In the genomic region with DNA sequence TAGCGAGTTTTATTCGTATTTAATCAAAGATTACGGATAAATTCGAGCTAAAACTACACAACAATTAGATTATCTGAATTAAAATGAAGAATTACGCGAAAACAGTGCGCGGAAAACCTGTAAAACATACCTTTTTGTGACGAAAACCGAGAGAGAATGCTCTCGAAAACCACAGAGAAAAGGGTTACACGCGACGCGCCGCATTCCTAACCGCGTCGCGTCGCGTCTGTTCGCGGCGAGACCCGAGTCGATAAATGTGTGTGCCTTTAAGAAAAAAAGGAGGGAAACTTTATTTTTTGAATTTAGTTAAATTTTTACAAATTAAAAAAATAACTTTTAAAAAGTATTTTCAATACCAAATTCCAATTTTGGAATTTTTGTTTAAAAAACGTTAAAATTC, we compare ENCODE assay signal across 3 worm cellular contexts.
A peak's percentile ranks its signal among the peaks of the same experiment; 100 is the strongest.
TF ChIP-seq lines count a peak whose summit lies in the region.

A gene (minus strand): TSS at position 192 of the 400 bp plus-strand sequence.

TF ChIP-seq in whole organism, L2 larva, 48 proteins besides CTCF, POLR2A, EP300 and RAD21 (continued from another document):
- TF ChIP-seq nhr-237 (tag; optimal IDR thresholded peaks at IDR 0.05; lab: Kevin White, UChicago) (no peak), elt-3 (tag; optimal IDR thresholded peaks at IDR 0.05; lab: Kevin White, UChicago) (no peak), ztf-4 (tag; optimal IDR thresholded peaks at IDR 0.05; lab: Kevin White, UChicago) (peak; percentile 68), dmd-4 (tag; optimal IDR thresholded peaks at IDR 0.05; lab: Kevin White, UChicago) (no peak), lin-39 (tag; optimal IDR thresholded peaks at IDR 0.05; lab: Kevin White, UChicago) (no peak), peb-1 (tag; optimal IDR thresholded peaks at IDR 0.05; lab: Kevin White, UChicago) (no peak), sma-3 (GFP tag; optimal IDR thresholded peaks at IDR 0.05; lab: Kevin White, UChicago) (peak; percentile 81), lsy-2 (tag; optimal IDR thresholded peaks at IDR 0.05; lab: Kevin White, UChicago) (peak; percentile 85 to 96), ceh-16 (tag; optimal IDR thresholded peaks at IDR 0.05; lab: Kevin White, UChicago) (no peak), unc-39 (tag; optimal IDR thresholded peaks at IDR 0.05; lab: Kevin White, UChicago) (no peak), F13H6.1 (tag; optimal IDR thresholded peaks at IDR 0.05; lab: Kevin White, UChicago) (peak; percentile 76), nhr-23 (tag; optimal IDR thresholded peaks at IDR 0.05; lab: Kevin White, UChicago) (no peak), nhr-25 (tag; optimal IDR thresholded peaks at IDR 0.05; lab: Kevin White, UChicago) (peak; percentile 88), blmp-1 (tag; optimal IDR thresholded peaks at IDR 0.05; lab: Kevin White, UChicago; ENCODE audit: insufficient read depth) (peak; percentile 28), nhr-12 (tag; optimal IDR thresholded peaks at IDR 0.05; lab: Kevin White, UChicago) (no peak), nhr-11 (tag; optimal IDR thresholded peaks at IDR 0.05; lab: Kevin White, UChicago) (no peak), zag-1 (tag; optimal IDR thresholded peaks at IDR 0.05; lab: Kevin White, UChicago) (peak; percentile 17), alr-1 (tag; optimal IDR thresholded peaks at IDR 0.05; lab: Kevin White, UChicago) (no peak), ztf-1 (GFP tag; conservative IDR thresholded peaks at IDR 0.05; lab: Robert Waterston, UW) (no peak), R02D3.7 (tag; optimal IDR thresholded peaks at IDR 0.05; lab: Kevin White, UChicago) (no peak), crh-2 (tag; optimal IDR thresholded peaks at IDR 0.05; lab: Kevin White, UChicago) (peak; percentile 90), sem-4 (tag; optimal IDR thresholded peaks at IDR 0.05; lab: Kevin White, UChicago) (peak; percentile 56), lin-13 (GFP tag; optimal IDR thresholded peaks at IDR 0.05; lab: Kevin White, UChicago) (peak; percentile 92), sma-9 (GFP tag; optimal IDR thresholded peaks at IDR 0.05; lab: Kevin White, UChicago) (peak; percentile 70), sma-9 (tag; optimal IDR thresholded peaks at IDR 0.05; lab: Kevin White, UChicago) (no peak), C34F6.9 (tag; optimal IDR thresholded peaks at IDR 0.05; lab: Kevin White, UChicago) (peak; percentile 94), nhr-21 (tag; optimal IDR thresholded peaks at IDR 0.05; lab: Kevin White, UChicago) (peak; percentile 62)

TF ChIP-seq in whole organism, L4 larva, 104 proteins besides CTCF, POLR2A, EP300 and RAD21 (continued from another document and continues in another):
- peak; percentile 67 for TF ChIP-seq zip-2 (tag; optimal IDR thresholded peaks at IDR 0.05; lab: Kevin White, UChicago)
- no peak for TF ChIP-seq daf-19 (GFP tag; conservative IDR thresholded peaks at IDR 0.05; lab: Robert Waterston, UW)
- TF ChIP-seq mes-2 (tag; optimal IDR thresholded peaks at IDR 0.05; lab: Kevin White, UChicago; ENCODE audit: poor library complexity, severe bottlenecking), result peak; percentile 88
- TF ChIP-seq ceh-44 (GFP tag; IDR thresholded peaks at IDR 0.05; lab: Robert Waterston, UW), result no peak
- TF ChIP-seq spr-3 (GFP tag; optimal IDR thresholded peaks at IDR 0.05; lab: Kevin White, UChicago), result no peak
- peak; percentile 65; the same call in 1 of the 2 replicates for TF ChIP-seq zfp-3 (GFP tag; conservative IDR thresholded peaks at IDR 0.05; lab: Robert Waterston, UW)
- TF ChIP-seq jun-1 (tag; optimal IDR thresholded peaks at IDR 0.05; lab: Kevin White, UChicago), result no peak
- no peak for TF ChIP-seq nhr-48 (tag; optimal IDR thresholded peaks at IDR 0.05; lab: Kevin White, UChicago)
- TF ChIP-seq ama-1 (optimal IDR thresholded peaks at IDR 0.05; lab: Kevin White, UChicago), result peak; percentile 94
- no peak for TF ChIP-seq php-3 (GFP tag; IDR thresholded peaks at IDR 0.05; lab: Robert Waterston, UW)
- TF ChIP-seq ZK337.2 (GFP tag; IDR thresholded peaks at IDR 0.05; lab: Robert Waterston, UW), result no peak
- no peak for TF ChIP-seq ztf-7 (tag; optimal IDR thresholded peaks at IDR 0.05; lab: Kevin White, UChicago)
- TF ChIP-seq F26F4.8 (GFP tag; conservative IDR thresholded peaks at IDR 0.05; lab: Robert Waterston, UW), result no peak
- no peak for TF ChIP-seq lim-7 (GFP tag; IDR thresholded peaks at IDR 0.05; lab: Robert Waterston, UW)
- peak in 1 of 2 experiments; percentile 39 for TF ChIP-seq ZK546.5 (tag; optimal IDR thresholded peaks at IDR 0.05; lab: Kevin White, UChicago)
- TF ChIP-seq lsy-2 (tag; optimal IDR thresholded peaks at IDR 0.05; lab: Kevin White, UChicago), result peak; percentile 40 to 95
- TF ChIP-seq aly-2 (tag; optimal IDR thresholded peaks at IDR 0.05; lab: Kevin White, UChicago), result no peak
- no peak for TF ChIP-seq tra-1 (GFP tag; IDR thresholded peaks at IDR 0.05; lab: Robert Waterston, UW)
- peak; percentile 45 for TF ChIP-seq nhr-6 (tag; optimal IDR thresholded peaks at IDR 0.05; lab: Kevin White, UChicago)
- no peak for TF ChIP-seq daf-12 (tag; optimal IDR thresholded peaks at IDR 0.05; lab: Kevin White, UChicago)
- peak; percentile 98 for TF ChIP-seq dpl-1 (GFP tag; optimal IDR thresholded peaks at IDR 0.05; lab: Kevin White, UChicago)
- no peak for TF ChIP-seq unc-39 (tag; optimal IDR thresholded peaks at IDR 0.05; lab: Kevin White, UChicago)
- TF ChIP-seq ceh-32 (tag; optimal IDR thresholded peaks at IDR 0.05; lab: Kevin White, UChicago; ENCODE audit: poor library complexity), result no peak
- TF ChIP-seq sdz-12 (GFP tag; optimal IDR thresholded peaks at IDR 0.05; lab: Kevin White, UChicago), result no peak
- no peak for TF ChIP-seq lin-1 (GFP tag; IDR thresholded peaks at IDR 0.05; lab: Robert Waterston, UW)
- TF ChIP-seq hlh-11 (tag; optimal IDR thresholded peaks at IDR 0.05; lab: Kevin White, UChicago), result peak; percentile 63
- TF ChIP-seq nhr-102 (tag; optimal IDR thresholded peaks at IDR 0.05; lab: Kevin White, UChicago), result peak; percentile 61
- no peak for TF ChIP-seq zfp-2 (tag; optimal IDR thresholded peaks at IDR 0.05; lab: Kevin White, UChicago)
- no peak for TF ChIP-seq fos-1 (tag; optimal IDR thresholded peaks at IDR 0.05; lab: Kevin White, UChicago)
- peak in 1 of 2 experiments; percentile 64 for TF ChIP-seq hif-1 (tag; optimal IDR thresholded peaks at IDR 0.05; lab: Kevin White, UChicago)
- TF ChIP-seq nhr-10 (tag; optimal IDR thresholded peaks at IDR 0.05; lab: Kevin White, UChicago), result no peak
- TF ChIP-seq Y48G9A.11 (GFP tag; IDR thresholded peaks at IDR 0.05; lab: Robert Waterston, UW), result no peak
- peak; percentile 61 for TF ChIP-seq spr-1 (tag; optimal IDR thresholded peaks at IDR 0.05; lab: Kevin White, UChicago)
- TF ChIP-seq nhr-77 (tag; optimal IDR thresholded peaks at IDR 0.05; lab: Kevin White, UChicago), result peak; percentile 17
- TF ChIP-seq ceh-28 (tag; optimal IDR thresholded peaks at IDR 0.05; lab: Kevin White, UChicago), result no peak
- TF ChIP-seq T26A8.4 (GFP tag; IDR thresholded peaks at IDR 0.05; lab: Robert Waterston, UW), result peak; percentile 24
- TF ChIP-seq ceh-82 (tag; optimal IDR thresholded peaks at IDR 0.05; lab: Kevin White, UChicago), result no peak
- no peak for TF ChIP-seq saeg-2 (GFP tag; IDR thresholded peaks at IDR 0.05; lab: Robert Waterston, UW)
- no peak for TF ChIP-seq pqm-1 (tag; optimal IDR thresholded peaks at IDR 0.05; lab: Kevin White, UChicago)
- TF ChIP-seq snpc-1.2 (GFP tag; IDR thresholded peaks at IDR 0.05; lab: Robert Waterston, UW), result no peak
- TF ChIP-seq fkh-10 (GFP tag; optimal IDR thresholded peaks at IDR 0.05; lab: Kevin White, UChicago), result peak; percentile 63
- no peak for TF ChIP-seq R02D3.7 (tag; optimal IDR thresholded peaks at IDR 0.05; lab: Kevin White, UChicago)
- TF ChIP-seq mxl-3 (GFP tag; optimal IDR thresholded peaks at IDR 0.05; lab: Kevin White, UChicago), result no peak
- no peak for TF ChIP-seq lin-15B (tag; optimal IDR thresholded peaks at IDR 0.05; lab: Kevin White, UChicago)
- TF ChIP-seq vab-7 (GFP tag; IDR thresholded peaks at IDR 0.05; lab: Robert Waterston, UW), result 0 out of 2 replicates have a peak, but pooled peaks have one; percentile 8
- TF ChIP-seq hmg-1.1 (GFP tag; IDR thresholded peaks at IDR 0.05; lab: Robert Waterston, UW), result peak; percentile 71
- TF ChIP-seq madf-9 (GFP tag; conservative IDR thresholded peaks at IDR 0.05; lab: Robert Waterston, UW), result peak; percentile 95
- no peak for TF ChIP-seq ces-1 (GFP tag; optimal IDR thresholded peaks at IDR 0.05; lab: Kevin White, UChicago)
- peak; percentile 26 for TF ChIP-seq unc-130 (GFP tag; optimal IDR thresholded peaks at IDR 0.05; lab: Kevin White, UChicago)
- TF ChIP-seq ctbp-1 (GFP tag; IDR thresholded peaks at IDR 0.05; lab: Robert Waterston, UW), result no peak
- peak in 1 of 2 experiments; percentile 14 for TF ChIP-seq daf-16 (GFP tag; optimal IDR thresholded peaks at IDR 0.05; lab: Kevin White, UChicago)
- peak; percentile 50 for TF ChIP-seq daf-16 (tag; optimal IDR thresholded peaks at IDR 0.05; lab: Kevin White, UChicago)
- peak; percentile 65 for TF ChIP-seq arid-1 (GFP tag; conservative IDR thresholded peaks at IDR 0.05; lab: Robert Waterston, UW)

TF ChIP-seq in whole organism, late embryonic, 69 proteins besides CTCF, POLR2A, EP300 and RAD21 (continued from another document):
- TF ChIP-seq elt-4 (tag; optimal IDR thresholded peaks at IDR 0.05; lab: Kevin White, UChicago) (no peak), ceh-18 (tag; optimal IDR thresholded peaks at IDR 0.05; lab: Kevin White, UChicago) (peak; percentile 21), ceh-34 (tag; optimal IDR thresholded peaks at IDR 0.05; lab: Kevin White, UChicago) (peak; percentile 23), ceh-31 (tag; optimal IDR thresholded peaks at IDR 0.05; lab: Kevin White, UChicago) (peak; percentile 59)
